Worm (Caenorhabditis elegans) whole organism, L4 larva: ENCODE results near the gene C49G7.10.

Experiments
- Y48G9A.11 ChIP-seq: fragments of 200-800 bp; sonication (Bioruptor generic); IDR thresholded peaks from 2 replicates; pipeline ENCODE4 v1.3.6; 2022; ENCODE audit warnings: missing genetic modification reagents, missing genetic modification characterization, missing compliant biosample characterization
- aha-1 ChIP-seq: fragments of 150-350 bp; peaks from one replicate; lab custom pipeline; 2014; ENCODE audit warnings: missing biosample characterization, missing genetic modification characterization
- ama-1 ChIP-seq: fragments of 150-350 bp; optimal IDR thresholded peaks from 2 replicates; lab custom pipeline; 2014; ENCODE audit warnings: inconsistent platforms, mixed read lengths
- ceh-82 ChIP-seq: sonication (generic microtip); optimal IDR thresholded peaks from 2 replicates; lab custom pipeline; 2017; ENCODE audit warnings: missing biosample characterization, missing genetic modification characterization
- dmd-9 ChIP-seq: fragments of 200-800 bp; sonication (Bioruptor generic); IDR thresholded peaks from 2 replicates; pipeline ENCODE4 v1.3.6; 2022; ENCODE audit warnings: missing genetic modification reagents, missing genetic modification characterization, missing compliant biosample characterization
- mdl-1 ChIP-seq, 2 experiments: fragments of 150-350 bp in 1 of 2; sonication (generic microtip) in 1 of 2; optimal IDR thresholded peaks; 2 replicates each; lab custom pipeline; 2014 to 2017; ENCODE audit warnings: missing biosample characterization in 2 of 2, missing genetic modification characterization in 2 of 2
- mes-2 ChIP-seq: sonication (generic microtip); optimal IDR thresholded peaks from 2 replicates; lab custom pipeline; 2016; ENCODE audit warnings: missing genotype, mild to moderate bottlenecking, missing genetic modification characterization, missing compliant biosample characterization; ENCODE audit not compliant: poor library complexity, severe bottlenecking
- unc-39 ChIP-seq: sonication (generic microtip); optimal IDR thresholded peaks from 2 replicates; lab custom pipeline; 2017; ENCODE audit warnings: missing biosample characterization, missing genetic modification characterization

DNA sequence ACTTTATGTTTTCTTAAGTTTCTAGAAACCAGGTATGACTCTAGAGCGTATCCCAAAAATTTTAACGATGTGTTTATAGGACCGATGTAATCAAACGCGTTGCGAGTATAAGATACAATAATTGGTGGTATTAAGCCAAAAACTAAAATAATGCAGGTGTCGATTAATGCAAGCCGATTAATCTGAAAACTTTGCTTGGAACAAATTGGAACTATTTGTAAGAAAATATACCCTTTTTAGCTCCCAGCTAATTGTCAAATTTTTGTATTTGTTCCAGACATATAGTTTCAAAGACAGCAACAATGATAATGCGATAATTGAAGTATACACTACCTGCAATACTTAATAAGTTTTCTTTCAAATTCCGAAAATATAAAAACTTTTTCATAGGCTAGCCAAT lies 39.5 kb upstream of the C49G7.10 start, which contains the start of gene srh-211:
- TF ChIP-seq unc-39 (tag; lab: Kevin White, UChicago) = no peak
- TF ChIP-seq ama-1 = no peak
- no peak for TF ChIP-seq mes-2 (tag; lab: Kevin White, UChicago)
- no peak for TF ChIP-seq aha-1 (tag; lab: Kevin White, UChicago)
- no peak for TF ChIP-seq mdl-1 (tag; optimal IDR thresholded peaks at IDR 0.05; lab: Kevin White, UChicago)
- TF ChIP-seq Y48G9A.11 (GFP tag; lab: Robert Waterston, UW) = no peak
- TF ChIP-seq dmd-9 (GFP tag; lab: Robert Waterston, UW) = no peak
- no peak for TF ChIP-seq ceh-82
